Fruit fly (Drosophila melanogaster) whole organism, pupa: ENCODE data around the gene CG2260.

ENCODE experiments used
- CG10348 ChIP-seq: fragments of 200-800 bp; sonication (Bioruptor generic); IDR thresholded peaks from 2 replicates; pipeline ENCODE4 v1.3.6; 2022; ENCODE audit warnings: missing biosample characterization, missing genetic modification characterization
- CG12605 ChIP-seq: fragments of 200-800 bp; sonication (Bioruptor generic); IDR thresholded peaks from 2 replicates; pipeline ENCODE4 v1.3.6; 2022; ENCODE audit warnings: missing biosample characterization, missing genetic modification characterization
- CG13204 ChIP-seq: fragments of 200-800 bp; sonication (Bioruptor generic); optimal IDR thresholded peaks from 2 replicates; lab custom pipeline; 2018; ENCODE audit warnings: missing biosample characterization, mild to moderate bottlenecking, missing genetic modification characterization, moderate library complexity
- CG14655 ChIP-seq: fragments of 200-800 bp; sonication (Bioruptor generic); optimal IDR thresholded peaks from 3 replicates; lab custom pipeline; 2017; ENCODE audit warnings: mild to moderate bottlenecking, missing biosample characterization, missing genetic modification reagents, missing genetic modification characterization
- CG15710 ChIP-seq: fragments of 200-800 bp; sonication (Bioruptor generic); optimal IDR thresholded peaks from 2 replicates; lab custom pipeline; 2018; ENCODE audit warnings: missing biosample characterization, mild to moderate bottlenecking, missing genetic modification characterization, moderate library complexity
- CG17806 ChIP-seq: fragments of 200-800 bp; sonication (Bioruptor generic); optimal IDR thresholded peaks from 2 replicates; lab custom pipeline; 2018; ENCODE audit warnings: missing biosample characterization, mild to moderate bottlenecking, missing genetic modification characterization, moderate library complexity
- CG32121 ChIP-seq: fragments of 200-800 bp; sonication (Bioruptor generic); IDR thresholded peaks from 2 replicates; pipeline ENCODE4 v1.3.6; 2022; ENCODE audit warnings: missing biosample characterization, missing genetic modification characterization
- CG34367 ChIP-seq: fragments of 200-800 bp; sonication (Bioruptor generic); optimal IDR thresholded peaks from 2 replicates; lab custom pipeline; 2018; ENCODE audit warnings: missing biosample characterization, mild to moderate bottlenecking, missing genetic modification characterization
- CG4496 ChIP-seq: fragments of 200-800 bp; sonication (Bioruptor generic); IDR thresholded peaks from 3 replicates; pipeline ENCODE4 v1.3.6; 2022; ENCODE audit warnings: missing biosample characterization, missing genetic modification characterization
- CG8159 ChIP-seq: fragments of 200-800 bp; sonication (Bioruptor generic); optimal IDR thresholded peaks from 3 replicates; lab custom pipeline; 2018; ENCODE audit warnings: missing biosample characterization, mild to moderate bottlenecking, missing genetic modification characterization, moderate library complexity
- CG8301 ChIP-seq: fragments of 200-800 bp; sonication (Bioruptor generic); optimal IDR thresholded peaks from 2 replicates; lab custom pipeline; 2018; ENCODE audit warnings: missing biosample characterization, mild to moderate bottlenecking, missing genetic modification characterization
- CG9948 ChIP-seq: fragments of 200-800 bp; sonication (Bioruptor generic); optimal IDR thresholded peaks from 2 replicates; lab custom pipeline; 2018; ENCODE audit warnings: missing biosample characterization, mild to moderate bottlenecking, missing genetic modification characterization, moderate library complexity
- D1 ChIP-seq: fragments of 200-800 bp; sonication (Bioruptor generic); optimal IDR thresholded peaks from 2 replicates; lab custom pipeline; 2018; ENCODE audit warnings: missing biosample characterization, mild to moderate bottlenecking, missing genetic modification characterization, moderate library complexity
- EcR ChIP-seq: fragments of 200-800 bp; sonication (Bioruptor generic); optimal IDR thresholded peaks from 3 replicates; lab custom pipeline; 2019; ENCODE audit warnings: missing biosample characterization, missing genetic modification characterization, mild to moderate bottlenecking, moderate library complexity, missing genetic modification reagents
- Ets98B ChIP-seq: fragments of 200-800 bp; sonication (Bioruptor generic); IDR thresholded peaks from 2 replicates; pipeline ENCODE4 v1.3.6; 2022; ENCODE audit warnings: missing biosample characterization, missing genetic modification characterization
- Pif1A ChIP-seq: fragments of 200-800 bp; sonication (Bioruptor generic); optimal IDR thresholded peaks from 3 replicates; lab custom pipeline; 2016; ENCODE audit warnings: missing biosample characterization, missing genetic modification characterization
- Pif1B ChIP-seq: fragments of 200-800 bp; sonication (Bioruptor generic); optimal IDR thresholded peaks from 3 replicates; lab custom pipeline; 2016; ENCODE audit warnings: missing biosample characterization, missing genetic modification characterization
- Snoo ChIP-seq: fragments of 200-800 bp; sonication (Bioruptor generic); optimal IDR thresholded peaks from 3 replicates; lab custom pipeline; 2017; ENCODE audit warnings: missing biosample characterization, mild to moderate bottlenecking, missing genetic modification characterization, inconsistent platforms
- fd96Ca ChIP-seq: fragments of 200-800 bp; sonication (Bioruptor generic); IDR thresholded peaks from 3 replicates; pipeline ENCODE4 v1.3.6; 2022; ENCODE audit warnings: missing biosample characterization, missing genetic modification characterization
- gl ChIP-seq: fragments of 200-800 bp; sonication (Bioruptor generic); optimal IDR thresholded peaks from 2 replicates; lab custom pipeline; 2018; ENCODE audit warnings: missing biosample characterization, mild to moderate bottlenecking, missing genetic modification characterization
- rn ChIP-seq: fragments of 200-800 bp; sonication (Bioruptor generic); IDR thresholded peaks from 2 replicates; pipeline ENCODE4 v1.3.6; 2022; ENCODE audit warnings: missing biosample characterization, missing genetic modification characterization

Gene CG2260

dm6 chrX:8122834-8123233 lies 1.9 kb upstream of the CG2260 start:
- TF ChIP-seq fd96Ca (GFP tag; lab: Robert Waterston, UW): peak; percentile 57; the same call in 2 of the 3 replicates
- peak; percentile 38 for TF ChIP-seq CG9948 (tag; lab: Kevin White, UChicago)
- peak; percentile 21 for TF ChIP-seq CG34367 (tag; lab: Kevin White, UChicago)
- TF ChIP-seq Pif1B: peak; percentile 49
- peak; percentile 62 for TF ChIP-seq CG32121
- TF ChIP-seq CG4496 (GFP tag; lab: Robert Waterston, UW): peak; percentile 60; the same call in 1 of the 3 replicates
- TF ChIP-seq CG17806 (tag; lab: Kevin White, UChicago): peak; percentile 33
- no peak for TF ChIP-seq D1 (tag; lab: Kevin White, UChicago)
- 0 out of 2 replicates have a peak, but pooled peaks have one; percentile 40 for TF ChIP-seq Ets98B (GFP tag; lab: Robert Waterston, UW)
- peak; percentile 65 for TF ChIP-seq CG8301 (tag; lab: Kevin White, UChicago)
- TF ChIP-seq rn (GFP tag; lab: Robert Waterston, UW): no peak
- no peak for TF ChIP-seq EcR (GFP tag; lab: Kevin White, UChicago)
- no peak for TF ChIP-seq CG10348 (GFP tag; lab: Robert Waterston, UW)
- no peak for TF ChIP-seq CG13204
- TF ChIP-seq Pif1A: peak; percentile 38
- TF ChIP-seq CG15710 (tag; lab: Kevin White, UChicago): peak; percentile 38
- TF ChIP-seq gl (tag; lab: Kevin White, UChicago): no peak
- peak; percentile 66 for TF ChIP-seq CG14655 (GFP tag; lab: Kevin White, UChicago)
- TF ChIP-seq Snoo (tag; lab: Kevin White, UChicago): no peak
- peak; percentile 50 for TF ChIP-seq CG8159 (tag; lab: Kevin White, UChicago)
- peak; percentile 18 for TF ChIP-seq CG12605

DNA sequence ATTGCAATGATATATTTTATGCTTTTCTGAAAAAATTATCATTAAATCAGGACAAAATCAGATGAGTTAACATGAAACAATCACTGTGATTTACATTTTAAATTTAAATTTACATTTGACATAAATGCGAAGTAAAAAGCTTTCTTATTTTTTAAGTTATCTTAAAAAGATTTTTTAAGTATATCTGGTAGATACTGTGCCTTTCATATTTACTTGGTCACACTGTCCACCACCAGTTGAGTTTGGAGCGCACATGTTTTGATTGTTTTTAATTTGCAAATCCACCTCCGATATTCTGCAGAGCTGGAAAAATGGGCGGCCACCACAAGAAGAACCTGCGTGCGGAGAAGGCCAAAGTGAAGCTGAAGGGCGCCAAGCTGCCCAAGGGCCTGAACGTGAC lies 4.1 kb downstream of the CG2260 start, which contains the start of gene CG1575:
TSS of gene CG1575 (plus strand) at position 200 of the 400 bp plus-strand sequence.
- no peak for TF ChIP-seq CG12605
- TF ChIP-seq, all 21 proteins: peak for 0

DNA sequence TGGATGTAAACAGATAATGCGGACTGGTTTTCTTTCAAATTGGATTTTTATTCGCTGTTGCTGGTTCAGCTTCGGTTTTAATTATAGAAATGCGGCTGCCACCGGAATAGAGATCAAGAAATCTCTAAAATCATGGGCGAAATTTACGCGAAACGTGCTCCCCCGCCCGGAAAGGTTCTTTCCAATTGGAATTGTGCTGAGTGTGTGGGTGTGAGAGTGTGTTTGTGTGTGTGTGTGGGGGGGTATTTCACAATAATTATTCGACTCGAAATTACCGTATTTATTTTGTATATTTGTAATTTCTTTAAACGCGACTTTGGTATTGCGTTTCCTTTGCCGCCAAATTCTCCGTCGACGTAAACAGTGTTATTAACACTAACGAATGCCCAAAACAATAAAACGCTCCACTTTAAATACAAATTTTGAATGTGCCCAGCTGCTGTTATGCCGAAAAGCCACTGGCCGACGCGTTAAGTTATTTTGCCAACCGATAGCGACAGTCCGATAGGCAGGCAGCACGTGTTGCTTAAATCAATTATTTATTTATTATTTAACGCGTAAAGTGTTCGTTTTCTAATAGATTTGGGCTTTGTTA lies 5.1 kb downstream of the CG2260 start, which contains the start of gene Gclc:
TSS of gene Gclc (minus strand) at position 431 of the 595 bp plus-strand sequence.
- TF ChIP-seq CG17806 (tag; lab: Kevin White, UChicago) (no peak), CG14655 (GFP tag; lab: Kevin White, UChicago) (no peak), fd96Ca (GFP tag; lab: Robert Waterston, UW) (no peak), Pif1B (peak; percentile 0), Snoo (tag; lab: Kevin White, UChicago) (no peak), CG10348 (GFP tag; lab: Robert Waterston, UW) (no peak), CG12605 (no peak), CG8301 (tag; lab: Kevin White, UChicago) (no peak), CG15710 (tag; lab: Kevin White, UChicago) (no peak), EcR (GFP tag; lab: Kevin White, UChicago) (no peak), CG13204 (no peak), CG34367 (tag; lab: Kevin White, UChicago) (no peak), Pif1A (peak; percentile 23)

- TF ChIP-seq CG4496 (GFP tag; lab: Robert Waterston, UW): no peak
- no peak for TF ChIP-seq CG12605
- no peak for TF ChIP-seq CG32121
- TF ChIP-seq Ets98B (GFP tag; lab: Robert Waterston, UW): no peak
- no peak for TF ChIP-seq CG8301 (tag; lab: Kevin White, UChicago)
Measured at dm6 chrX:8115343-8115676, 5.6 kb downstream of the CG2260 start.

DNA sequence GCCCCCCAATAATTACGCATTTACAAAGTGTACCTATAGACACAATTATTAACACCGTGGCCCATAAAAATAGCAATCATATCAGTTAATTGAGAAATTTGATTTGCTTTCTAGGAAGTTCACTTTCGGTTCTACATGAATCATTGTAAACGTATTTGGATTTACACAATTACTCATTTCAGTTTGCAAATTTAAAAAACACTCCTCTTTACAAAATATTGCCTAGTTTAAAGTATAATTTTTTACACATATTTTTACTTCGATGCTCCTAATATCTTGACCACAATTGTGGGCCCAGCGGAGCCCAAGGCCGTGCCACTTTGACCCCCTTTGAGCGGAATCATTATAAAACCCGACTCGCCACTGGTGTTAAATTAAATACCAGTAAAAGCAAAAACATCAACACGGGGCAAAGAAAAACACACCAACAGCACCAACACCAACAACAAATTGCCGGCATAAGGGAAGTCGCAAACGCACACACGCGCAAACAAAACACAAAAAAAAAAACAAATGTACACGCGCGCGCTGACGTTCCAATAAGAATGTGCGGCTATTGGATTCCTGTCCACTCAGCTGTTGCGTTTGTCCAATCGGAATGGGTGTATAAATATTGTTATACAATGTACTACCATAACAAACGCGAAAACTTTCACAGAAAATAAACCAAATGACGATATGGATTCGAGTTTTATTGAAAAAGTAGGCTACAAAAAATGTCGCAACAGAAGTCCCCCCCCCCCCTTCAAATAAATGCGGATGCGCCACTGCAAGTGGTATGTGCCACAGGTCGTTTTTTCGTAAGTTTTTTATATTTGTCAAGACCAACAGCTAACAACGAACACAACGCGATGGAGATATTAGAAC lies 6.2 kb downstream of the CG2260 start:
- TF ChIP-seq CG4496 (GFP tag; lab: Robert Waterston, UW): peak; percentile 50; the same call in 2 of the 3 replicates
- TF ChIP-seq CG15710 (tag; lab: Kevin White, UChicago): peak; percentile 6
- peak; percentile 19; the same call in 1 of the 3 replicates for TF ChIP-seq fd96Ca (GFP tag; lab: Robert Waterston, UW)
- peak; percentile 7 for TF ChIP-seq Pif1A
- TF ChIP-seq CG9948 (tag; lab: Kevin White, UChicago): peak; percentile 16
- TF ChIP-seq CG32121: peak; percentile 7; the same call in 1 of the 2 replicates
- no peak for TF ChIP-seq gl (tag; lab: Kevin White, UChicago)
- TF ChIP-seq CG8159 (tag; lab: Kevin White, UChicago): peak; percentile 22
- TF ChIP-seq Snoo (tag; lab: Kevin White, UChicago): no peak
- TF ChIP-seq CG17806 (tag; lab: Kevin White, UChicago): peak; percentile 20
- TF ChIP-seq Ets98B (GFP tag; lab: Robert Waterston, UW): peak; percentile 14
